Fruit fly (Drosophila melanogaster) whole organism, embryonic: Measurements from ENCODE around the gene CG45011.

Experiments used
- Blimp-1 ChIP-seq: fragments of 200-800 bp; sonication (Bioruptor generic); optimal IDR thresholded peaks from 3 replicates; lab custom pipeline; 2018; ENCODE audit warnings: missing biosample characterization, missing genetic modification characterization, mild to moderate bottlenecking, moderate library complexity, missing genetic modification reagents
- CG10543 ChIP-seq: fragments of 200-800 bp; sonication (Bioruptor generic); optimal IDR thresholded peaks from 3 replicates; lab custom pipeline; 2017; ENCODE audit warnings: missing biosample characterization, mild to moderate bottlenecking, missing genetic modification characterization, moderate library complexity
- CG10959 ChIP-seq: fragments of 200-800 bp; sonication (Bioruptor generic); IDR thresholded peaks from 2 replicates; pipeline ENCODE4 v1.3.6; 2022; ENCODE audit warnings: missing biosample characterization, missing genetic modification characterization
- CG12236 ChIP-seq: fragments of 200-800 bp; sonication (Bioruptor generic); optimal IDR thresholded peaks from 2 replicates; lab custom pipeline; 2016; ENCODE audit warnings: missing biosample characterization, missing genetic modification characterization
- CG12744 ChIP-seq: fragments of 200-800 bp; sonication (Bioruptor generic); optimal IDR thresholded peaks from 2 replicates; lab custom pipeline; 2016; ENCODE audit warnings: missing biosample characterization, missing genetic modification characterization
- CG14965 ChIP-seq: fragments of 200-800 bp; sonication (Bioruptor generic); optimal IDR thresholded peaks from 2 replicates; lab custom pipeline; 2016; ENCODE audit warnings: missing biosample characterization, missing genetic modification characterization, borderline replicate concordance
- CG1529 ChIP-seq: fragments of 200-800 bp; sonication (Bioruptor generic); optimal IDR thresholded peaks from 3 replicates; lab custom pipeline; 2018; ENCODE audit warnings: missing biosample characterization, missing genetic modification characterization
- CG1832 ChIP-seq: fragments of 200-800 bp; sonication (Bioruptor generic); optimal IDR thresholded peaks from 2 replicates; lab custom pipeline; 2017; ENCODE audit warnings: missing biosample characterization, mild to moderate bottlenecking, missing genetic modification characterization, inconsistent platforms
- CG18619 ChIP-seq: fragments of 200-800 bp; sonication (Bioruptor generic); optimal IDR thresholded peaks from 3 replicates; lab custom pipeline; 2017; ENCODE audit warnings: missing biosample characterization, mild to moderate bottlenecking, missing genetic modification characterization
- CG30403 ChIP-seq: fragments of 200-800 bp; sonication (Bioruptor generic); optimal IDR thresholded peaks from 3 replicates; lab custom pipeline; 2016; ENCODE audit warnings: missing biosample characterization, missing genetic modification characterization
- CG31365 ChIP-seq: fragments of 200-800 bp; sonication (Bioruptor generic); optimal IDR thresholded peaks from 2 replicates; lab custom pipeline; 2018; ENCODE audit warnings: missing biosample characterization, mild to moderate bottlenecking, missing genetic modification characterization
- CG34376 ChIP-seq: fragments of 200-800 bp; sonication (Bioruptor generic); optimal IDR thresholded peaks from 2 replicates; lab custom pipeline; 2018; ENCODE audit warnings: missing biosample characterization, mild to moderate bottlenecking, missing genetic modification characterization
- CG4328 ChIP-seq: fragments of 200-800 bp; sonication (Bioruptor generic); optimal IDR thresholded peaks from 3 replicates; lab custom pipeline; 2017; ENCODE audit warnings: missing biosample characterization, missing genetic modification reagents, missing genetic modification characterization
- CG6272 ChIP-seq: fragments of 200-800 bp; sonication (Bioruptor generic); IDR thresholded peaks from 2 replicates; pipeline ENCODE4 v1.3.6; 2022; ENCODE audit warnings: missing biosample characterization, missing genetic modification characterization
- CG6683 ChIP-seq: fragments of 200-800 bp; sonication (Bioruptor generic); optimal IDR thresholded peaks from 2 replicates; lab custom pipeline; 2017; ENCODE audit warnings: missing biosample characterization, mild to moderate bottlenecking, missing genetic modification characterization, missing genetic modification reagents
- CG6689 ChIP-seq: fragments of 200-800 bp; sonication (Bioruptor generic); IDR thresholded peaks from 2 replicates; pipeline ENCODE4 v1.3.6; 2022; ENCODE audit warnings: missing biosample characterization, missing genetic modification characterization
- CG7786 ChIP-seq: fragments of 200-800 bp; sonication (Bioruptor generic); optimal IDR thresholded peaks from 2 replicates; lab custom pipeline; 2016; ENCODE audit warnings: missing biosample characterization, missing genetic modification characterization
- CG7928 ChIP-seq: fragments of 200-800 bp; sonication (Bioruptor generic); optimal IDR thresholded peaks from 2 replicates; lab custom pipeline; 2017; ENCODE audit warnings: missing biosample characterization, mild to moderate bottlenecking, missing genetic modification characterization
- Dip3 ChIP-seq: fragments of 200-800 bp; sonication (Bioruptor generic); optimal IDR thresholded peaks from 3 replicates; lab custom pipeline; 2016; ENCODE audit warnings: missing biosample characterization, missing genetic modification characterization
- Ets97D ChIP-seq: fragments of 200-800 bp; sonication (Bioruptor generic); optimal IDR thresholded peaks from 3 replicates; lab custom pipeline; 2016; ENCODE audit warnings: missing biosample characterization, missing genetic modification characterization
- NC2α ChIP-seq: fragments of 200-800 bp; sonication (Bioruptor generic); optimal IDR thresholded peaks from 2 replicates; lab custom pipeline; 2016; ENCODE audit warnings: missing biosample characterization, missing genetic modification characterization
- NFAT ChIP-seq: fragments of 200-800 bp; sonication (Bioruptor generic); IDR thresholded peaks from 2 replicates; pipeline ENCODE4 v1.3.6; 2022; ENCODE audit warnings: missing biosample characterization, missing genetic modification characterization
- Nf-YB ChIP-seq: fragments of 200-800 bp; sonication (Bioruptor generic); optimal IDR thresholded peaks from 3 replicates; lab custom pipeline; 2019; ENCODE audit warnings: missing biosample characterization, mild to moderate bottlenecking, missing genetic modification characterization, moderate library complexity
- Nf-YC ChIP-seq: fragments of 200-800 bp; optimal IDR thresholded peaks from 3 replicates; lab custom pipeline; 2019; ENCODE audit warnings: missing biosample characterization, mild to moderate bottlenecking, missing genetic modification characterization, moderate library complexity
- Opbp ChIP-seq: fragments of 200-800 bp; sonication (Bioruptor generic); IDR thresholded peaks from 3 replicates; pipeline ENCODE4 v1.3.6; 2022; ENCODE audit warnings: missing biosample characterization, missing genetic modification characterization; ENCODE audit not compliant: partially characterized antibody
- Rfx ChIP-seq: fragments of 200-800 bp; sonication (Bioruptor generic); IDR thresholded peaks from 2 replicates; pipeline ENCODE4 v1.3.6; 2022; ENCODE audit warnings: missing biosample characterization, missing genetic modification characterization
- Scr ChIP-seq: fragments of 200-800 bp; sonication (Bioruptor generic); IDR thresholded peaks from 2 replicates; pipeline ENCODE4 v1.3.6; 2022; ENCODE audit warnings: missing biosample characterization, missing genetic modification characterization; ENCODE audit not compliant: partially characterized antibody
- Sox100B ChIP-seq: fragments of 200-800 bp; sonication (Bioruptor generic); optimal IDR thresholded peaks from 3 replicates; lab custom pipeline; 2018; ENCODE audit warnings: missing biosample characterization, mild to moderate bottlenecking, missing genetic modification characterization
- ab ChIP-seq: fragments of 200-800 bp; sonication (Bioruptor generic); optimal IDR thresholded peaks from 2 replicates; lab custom pipeline; 2016; ENCODE audit warnings: missing biosample characterization, missing genetic modification characterization
- ase ChIP-seq: fragments of 200-800 bp; sonication (Bioruptor generic); IDR thresholded peaks from 3 replicates; pipeline ENCODE4 v1.3.6; 2022; ENCODE audit warnings: missing biosample characterization, missing genetic modification characterization
- caup ChIP-seq: fragments of 200-800 bp; sonication (Bioruptor generic); optimal IDR thresholded peaks from 3 replicates; lab custom pipeline; 2017; ENCODE audit warnings: missing biosample characterization, mild to moderate bottlenecking, missing genetic modification characterization, moderate library complexity; ENCODE audit not compliant: severe bottlenecking
- ci ChIP-seq: fragments of 200-800 bp; sonication (Bioruptor generic); IDR thresholded peaks from 3 replicates; pipeline ENCODE4 v1.3.6; 2022; ENCODE audit warnings: missing biosample characterization, missing genetic modification characterization
- dan ChIP-seq: fragments of 200-800 bp; sonication (Bioruptor generic); IDR thresholded peaks from 2 replicates; pipeline ENCODE4 v1.3.6; 2022; ENCODE audit warnings: missing biosample characterization, missing genetic modification characterization
- dmrt11E ChIP-seq: fragments of 200-800 bp; sonication (Bioruptor generic); optimal IDR thresholded peaks from 3 replicates; lab custom pipeline; 2018; ENCODE audit warnings: missing biosample characterization, mild to moderate bottlenecking, missing genetic modification characterization, moderate library complexity
- dysf ChIP-seq: fragments of 200-800 bp; sonication (Bioruptor generic); IDR thresholded peaks from 3 replicates; pipeline ENCODE4 v1.3.6; 2022; ENCODE audit warnings: missing biosample characterization, missing genetic modification characterization
- fru ChIP-seq: fragments of >200 bp; optimal IDR thresholded peaks from 2 replicates; lab custom pipeline; 2017
- grau ChIP-seq: fragments of 200-800 bp; optimal IDR thresholded peaks from 3 replicates; lab custom pipeline; 2019; ENCODE audit warnings: missing biosample characterization, mild to moderate bottlenecking, missing genetic modification characterization, moderate library complexity
- grn ChIP-seq: fragments of 200-800 bp; sonication (Bioruptor generic); optimal IDR thresholded peaks from 3 replicates; lab custom pipeline; 2017; ENCODE audit warnings: missing biosample characterization, missing genetic modification characterization
- gro ChIP-seq: fragments of 200-800 bp; sonication (Bioruptor generic); optimal IDR thresholded peaks from 2 replicates; lab custom pipeline; 2016; ENCODE audit warnings: missing biosample characterization, missing genetic modification characterization
- gt ChIP-seq: fragments of 200-800 bp; sonication (Bioruptor generic); IDR thresholded peaks from 2 replicates; pipeline ENCODE4 v1.3.6; 2022; ENCODE audit warnings: missing biosample characterization, missing genetic modification characterization
- h ChIP-seq: fragments of >200 bp; optimal IDR thresholded peaks from 2 replicates; lab custom pipeline; 2017
- kni ChIP-seq: fragments of 200-800 bp; sonication (Bioruptor generic); optimal IDR thresholded peaks from 3 replicates; lab custom pipeline; 2017; ENCODE audit warnings: mild to moderate bottlenecking, missing biosample characterization, missing genetic modification reagents, missing genetic modification characterization
- nmo ChIP-seq: fragments of 200-800 bp; sonication (Bioruptor generic); optimal IDR thresholded peaks from 2 replicates; lab custom pipeline; 2018; ENCODE audit warnings: missing biosample characterization, mild to moderate bottlenecking, missing genetic modification characterization, moderate library complexity
- nom ChIP-seq: fragments of 200-800 bp; sonication (Bioruptor generic); optimal IDR thresholded peaks from 2 replicates; lab custom pipeline; 2017; ENCODE audit warnings: missing biosample characterization, missing genetic modification characterization, mild to moderate bottlenecking, moderate library complexity, missing genetic modification reagents
- org-1 ChIP-seq: fragments of 200-800 bp; sonication (Bioruptor generic); optimal IDR thresholded peaks from 2 replicates; lab custom pipeline; 2017; ENCODE audit warnings: missing biosample characterization, missing genetic modification characterization
- pita ChIP-seq: fragments of 200-800 bp; sonication (Bioruptor generic); optimal IDR thresholded peaks from 2 replicates; lab custom pipeline; 2017; ENCODE audit warnings: missing biosample characterization, mild to moderate bottlenecking, missing genetic modification characterization
- schlank ChIP-seq: fragments of 200-800 bp; sonication (Bioruptor generic); optimal IDR thresholded peaks from 2 replicates; lab custom pipeline; 2018; ENCODE audit warnings: missing biosample characterization, mild to moderate bottlenecking, missing genetic modification characterization
- sens-2 ChIP-seq: fragments of 200-800 bp; sonication (Bioruptor generic); IDR thresholded peaks from 2 replicates; pipeline ENCODE4 v1.3.6; 2022; ENCODE audit warnings: missing biosample characterization, missing genetic modification characterization
- slp2 ChIP-seq: fragments of 200-800 bp; sonication (Bioruptor generic); optimal IDR thresholded peaks from 2 replicates; lab custom pipeline; 2016; ENCODE audit warnings: missing biosample characterization, missing genetic modification characterization
- vfl ChIP-seq: fragments of 200-800 bp; sonication (Bioruptor generic); optimal IDR thresholded peaks from 2 replicates; lab custom pipeline; 2016; ENCODE audit warnings: missing biosample characterization, missing genetic modification characterization
- wek ChIP-seq: fragments of 200-800 bp; sonication (Bioruptor generic); optimal IDR thresholded peaks from 3 replicates; lab custom pipeline; 2018; ENCODE audit warnings: missing biosample characterization, mild to moderate bottlenecking, missing genetic modification characterization, moderate library complexity

The CG45011 gene

DNA sequence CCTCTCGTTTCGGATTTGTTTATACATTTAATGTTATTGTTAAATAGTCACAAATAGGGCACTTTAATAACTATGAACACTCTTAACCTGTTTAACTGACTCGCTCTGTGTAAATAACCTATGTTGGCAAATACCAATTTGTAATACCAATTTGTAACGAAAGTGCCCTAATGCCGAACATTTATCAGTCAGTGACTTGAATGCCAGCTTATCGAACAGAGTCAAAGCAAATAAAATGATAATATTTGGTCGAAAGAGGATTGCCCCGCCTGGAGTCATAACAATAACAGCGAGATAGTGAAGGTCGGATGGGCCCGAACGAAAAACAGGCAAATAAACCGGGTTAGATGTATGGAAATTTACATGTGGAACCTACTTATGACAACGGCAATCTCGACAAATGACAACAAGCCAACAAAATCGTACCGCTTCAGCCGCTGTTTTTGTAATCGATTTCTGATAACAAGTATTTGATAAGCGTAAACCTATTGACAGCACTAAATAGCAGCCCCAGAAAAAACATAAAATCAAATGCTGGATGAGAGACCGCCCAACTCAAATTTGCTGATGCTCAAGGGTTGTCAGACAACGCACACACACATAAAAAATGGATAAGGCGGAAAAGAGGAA lies 11.4 kb downstream of the CG45011 start (continued):
- TF ChIP-seq sens-2 (GFP tag; lab: Robert Waterston, UW) = no peak
- no peak for TF ChIP-seq dysf (GFP tag; lab: Robert Waterston, UW)
- TF ChIP-seq NFAT (GFP tag; lab: Robert Waterston, UW) = no peak
- TF ChIP-seq CG1832 = no peak
- no peak for TF ChIP-seq CG30403 (GFP tag; lab: Kevin White, UChicago)
- no peak for TF ChIP-seq nmo
- no peak for TF ChIP-seq ase (GFP tag; lab: Robert Waterston, UW)
- no peak for TF ChIP-seq dmrt11E
- TF ChIP-seq CG31365 = no peak
- no peak for TF ChIP-seq nom (GFP tag; lab: Kevin White, UChicago)
- TF ChIP-seq pita = no peak
- peak; percentile 40 for TF ChIP-seq grn (GFP tag; lab: Kevin White, UChicago)
- peak; percentile 7 for TF ChIP-seq schlank
- TF ChIP-seq CG18619 (GFP tag; lab: Kevin White, UChicago) = peak; percentile 32
- no peak for TF ChIP-seq gro (GFP tag; lab: Kevin White, UChicago)
- TF ChIP-seq CG10959 (GFP tag; lab: Robert Waterston, UW) = no peak
- no peak for TF ChIP-seq CG7928 (GFP tag; lab: Kevin White, UChicago)
- no peak for TF ChIP-seq CG12236
- TF ChIP-seq Nf-YC (tag; lab: Kevin White, UChicago) = no peak
- TF ChIP-seq CG4328 (GFP tag; lab: Kevin White, UChicago) = no peak
- no peak for TF ChIP-seq grau
- no peak for TF ChIP-seq h (lab: Kevin White, UChicago)
- TF ChIP-seq CG6689 (GFP tag; lab: Robert Waterston, UW) = no peak
- TF ChIP-seq Opbp = no peak
- TF ChIP-seq Scr = no peak
- no peak for TF ChIP-seq CG6272 (GFP tag; lab: Robert Waterston, UW)
- TF ChIP-seq CG12744 (GFP tag; lab: Kevin White, UChicago) = no peak
- no peak for TF ChIP-seq Nf-YB (GFP tag; lab: Kevin White, UChicago)
- no peak for TF ChIP-seq CG1529 (GFP tag; lab: Kevin White, UChicago)
- no peak for TF ChIP-seq NC2α (GFP tag; lab: Kevin White, UChicago)
- TF ChIP-seq CG6683 (GFP tag; lab: Kevin White, UChicago) = no peak
- no peak for TF ChIP-seq vfl (GFP tag; lab: Kevin White, UChicago)
- TF ChIP-seq CG14965 = no peak
- TF ChIP-seq ci (GFP tag; lab: Robert Waterston, UW) = 0 out of 3 replicates have a peak, but pooled peaks have one; percentile 7
- TF ChIP-seq fru (lab: Kevin White, UChicago) = no peak
- TF ChIP-seq slp2 (GFP tag; lab: Kevin White, UChicago) = no peak
- peak; percentile 41 for TF ChIP-seq CG34376 (GFP tag; lab: Kevin White, UChicago)
- no peak for TF ChIP-seq CG7786 (GFP tag; lab: Kevin White, UChicago)
- peak; percentile 37 for TF ChIP-seq wek (GFP tag; lab: Kevin White, UChicago)
- no peak for TF ChIP-seq kni (GFP tag; lab: Kevin White, UChicago)
- peak; percentile 38 for TF ChIP-seq caup
- TF ChIP-seq Dip3 (GFP tag; lab: Kevin White, UChicago) = no peak
- peak; percentile 22; the same call in 1 of the 2 replicates for TF ChIP-seq Rfx (GFP tag; lab: Robert Waterston, UW)
- TF ChIP-seq org-1 (GFP tag; lab: Kevin White, UChicago) = no peak
- no peak for TF ChIP-seq Blimp-1
- TF ChIP-seq Sox100B (GFP tag; lab: Kevin White, UChicago) = peak; percentile 14
- no peak for TF ChIP-seq ab (GFP tag; lab: Kevin White, UChicago)
- no peak for TF ChIP-seq gt (GFP tag; lab: Robert Waterston, UW)
- no peak for TF ChIP-seq Ets97D
- TF ChIP-seq dan (GFP tag; lab: Robert Waterston, UW) = no peak
- TF ChIP-seq CG10543 (GFP tag; lab: Kevin White, UChicago) = no peak
